Worm (Caenorhabditis elegans) whole organism, midembryonic: ENCODE data around the gene ztf-17.

Experiments
- T22C8.4 ChIP-seq: fragments of 200-800 bp; sonication (Bioruptor generic); IDR thresholded peaks from 2 replicates; pipeline ENCODE4 v1.3.6; 2022; ENCODE audit warnings: missing genetic modification characterization, missing compliant biosample characterization
- cog-1 ChIP-seq: sonication (generic microtip); optimal IDR thresholded peaks from 2 replicates; lab custom pipeline; 2016; ENCODE audit warnings: missing genetic modification characterization, missing compliant biosample characterization
- flt-1 ChIP-seq: fragments of 200-800 bp; sonication (Bioruptor generic); IDR thresholded peaks from 2 replicates; pipeline ENCODE4 v1.3.6; 2022; ENCODE audit warnings: missing genetic modification characterization, missing compliant biosample characterization
- klf-2 ChIP-seq: fragments of 200-800 bp; sonication (Bioruptor generic); conservative IDR thresholded peaks from 2 replicates; pipeline ENCODE4 v1.3.6; 2022; ENCODE audit warnings: missing genetic modification reagents, missing genetic modification characterization, missing compliant biosample characterization
- med-1 ChIP-seq: sonication (generic microtip); optimal IDR thresholded peaks from 2 replicates; lab custom pipeline; 2017; ENCODE audit warnings: missing genetic modification characterization, mild to moderate bottlenecking, missing compliant biosample characterization, antibody characterized with exemption, missing genetic modification reagents; ENCODE audit not compliant: insufficient read depth
- ref-1 ChIP-seq: fragments of 200-800 bp; sonication (Bioruptor generic); conservative IDR thresholded peaks from 2 replicates; pipeline ENCODE4 v1.3.6; 2022; ENCODE audit warnings: missing genetic modification reagents, missing genetic modification characterization, missing compliant biosample characterization
- tab-1 ChIP-seq: fragments of 200-800 bp; sonication (Bioruptor generic); IDR thresholded peaks from 2 replicates; pipeline ENCODE4 v1.3.6; 2022; ENCODE audit warnings: missing genetic modification characterization, missing compliant biosample characterization
- ztf-23 ChIP-seq: fragments of 200-800 bp; sonication (Bioruptor generic); IDR thresholded peaks from 2 replicates; pipeline ENCODE4 v1.3.6; 2022; ENCODE audit warnings: missing genetic modification reagents, missing genetic modification characterization, missing compliant biosample characterization
- ztf-29 ChIP-seq: fragments of 200-800 bp; sonication (Bioruptor generic); IDR thresholded peaks from 2 replicates; pipeline ENCODE4 v1.3.6; 2022; ENCODE audit warnings: missing genetic modification reagents, missing genetic modification characterization, missing compliant biosample characterization

ztf-17 gene

ce11 chrII:7855619-7856018, 14.3 kb downstream of the ztf-17 start, which contains the start of gene mdmh-35:
mdmh-35 (minus strand) TSS chrII:7855719.
- no peak for TF ChIP-seq flt-1 (GFP tag; lab: Robert Waterston, UW)
- no peak for TF ChIP-seq T22C8.4 (GFP tag; lab: Robert Waterston, UW)
- no peak for TF ChIP-seq cog-1
- TF ChIP-seq ztf-23 (GFP tag; lab: Robert Waterston, UW), result no peak
- no peak for TF ChIP-seq med-1 (GFP tag; lab: Kevin White, UChicago)

DNA sequence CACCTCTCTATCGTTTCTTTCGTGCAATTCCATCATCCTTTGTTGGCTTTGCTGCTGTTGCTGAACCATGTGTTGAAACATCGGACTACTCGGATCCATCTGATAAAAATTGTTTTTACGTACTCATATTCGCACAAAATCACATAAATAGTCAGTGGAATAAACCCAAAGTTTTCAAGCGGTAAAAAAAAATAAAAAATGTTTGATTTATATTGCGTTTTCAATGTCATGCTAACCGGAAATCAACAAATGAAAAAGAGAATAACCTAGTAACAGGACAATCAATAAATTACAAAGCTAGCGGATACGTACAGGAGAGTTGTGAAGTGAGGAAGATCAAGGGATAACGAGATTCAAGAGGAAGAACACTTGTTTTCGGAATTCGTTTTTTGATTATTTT, 15.0 kb downstream of the ztf-17 start, which contains the start of gene mdt-10:
Gene mdt-10, minus strand, starts transcription at position 101 of the 400 bp plus-strand sequence.
- TF ChIP-seq flt-1 (GFP tag; lab: Robert Waterston, UW), result no peak
- TF ChIP-seq med-1 (GFP tag; lab: Kevin White, UChicago), result no peak
- no peak for TF ChIP-seq T22C8.4 (GFP tag; lab: Robert Waterston, UW)
- TF ChIP-seq cog-1, result no peak
- TF ChIP-seq klf-2, result no peak
- TF ChIP-seq ztf-29 (GFP tag; lab: Robert Waterston, UW), result no peak
- TF ChIP-seq ztf-23 (GFP tag; lab: Robert Waterston, UW), result no peak
- no peak for TF ChIP-seq ref-1 (GFP tag; lab: Robert Waterston, UW)
- no peak for TF ChIP-seq tab-1 (GFP tag; lab: Robert Waterston, UW)

DNA sequence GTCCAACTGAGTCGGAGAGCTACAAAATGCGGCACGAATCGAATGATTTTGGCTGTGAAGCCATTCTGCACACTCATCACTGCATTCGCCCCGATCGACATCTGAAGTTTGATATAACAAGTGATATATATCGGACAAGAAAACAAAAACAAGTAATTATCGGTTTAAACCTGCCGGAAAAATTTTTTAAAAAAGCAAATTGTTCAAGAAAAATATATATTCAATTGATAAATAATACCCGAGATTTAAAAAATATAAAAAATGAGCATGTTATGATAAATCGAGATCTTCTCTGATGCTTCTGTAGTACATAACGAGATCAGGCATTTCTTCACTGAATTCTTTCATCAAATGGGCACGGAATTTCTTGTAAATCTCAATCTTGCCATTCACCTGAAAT, 16.3 kb downstream of the ztf-17 start, which contains the start of gene T09A5.5:
Gene T09A5.5, minus strand, starts transcription at position 101 of the 400 bp plus-strand sequence.
- TF ChIP-seq klf-2, result no peak
- no peak for TF ChIP-seq tab-1 (GFP tag; lab: Robert Waterston, UW)
- TF ChIP-seq ztf-29 (GFP tag; lab: Robert Waterston, UW), result no peak
- no peak for TF ChIP-seq ref-1 (GFP tag; lab: Robert Waterston, UW)
- TF ChIP-seq med-1 (GFP tag; lab: Kevin White, UChicago), result no peak
- TF ChIP-seq flt-1 (GFP tag; lab: Robert Waterston, UW), result no peak
- no peak for TF ChIP-seq ztf-23 (GFP tag; lab: Robert Waterston, UW)
- TF ChIP-seq cog-1, result no peak
- no peak for TF ChIP-seq T22C8.4 (GFP tag; lab: Robert Waterston, UW)

- TF ChIP-seq med-1 (GFP tag; lab: Kevin White, UChicago), result no peak
- TF ChIP-seq flt-1 (GFP tag; lab: Robert Waterston, UW), result no peak
- no peak for TF ChIP-seq cog-1
- TF ChIP-seq klf-2, result no peak
- TF ChIP-seq ref-1 (GFP tag; lab: Robert Waterston, UW), result no peak
- TF ChIP-seq ztf-23 (GFP tag; lab: Robert Waterston, UW), result no peak
- no peak for TF ChIP-seq ztf-29 (GFP tag; lab: Robert Waterston, UW)
- TF ChIP-seq T22C8.4 (GFP tag; lab: Robert Waterston, UW), result no peak
- no peak for TF ChIP-seq tab-1 (GFP tag; lab: Robert Waterston, UW)
Observed at ce11 chrII:7851480-7851879, 18.5 kb downstream of the ztf-17 start.

- no peak for TF ChIP-seq T22C8.4 (GFP tag; lab: Robert Waterston, UW)
- TF ChIP-seq ref-1 (GFP tag; lab: Robert Waterston, UW), result no peak
- no peak for TF ChIP-seq ztf-23 (GFP tag; lab: Robert Waterston, UW)
- TF ChIP-seq ztf-29 (GFP tag; lab: Robert Waterston, UW), result no peak
- TF ChIP-seq flt-1 (GFP tag; lab: Robert Waterston, UW), result no peak
- no peak for TF ChIP-seq tab-1 (GFP tag; lab: Robert Waterston, UW)
- no peak for TF ChIP-seq klf-2
- no peak for TF ChIP-seq cog-1
- no peak for TF ChIP-seq med-1 (GFP tag; lab: Kevin White, UChicago)
Observed at ce11 chrII:7850575-7850974, 19.4 kb downstream of the ztf-17 start.

DNA sequence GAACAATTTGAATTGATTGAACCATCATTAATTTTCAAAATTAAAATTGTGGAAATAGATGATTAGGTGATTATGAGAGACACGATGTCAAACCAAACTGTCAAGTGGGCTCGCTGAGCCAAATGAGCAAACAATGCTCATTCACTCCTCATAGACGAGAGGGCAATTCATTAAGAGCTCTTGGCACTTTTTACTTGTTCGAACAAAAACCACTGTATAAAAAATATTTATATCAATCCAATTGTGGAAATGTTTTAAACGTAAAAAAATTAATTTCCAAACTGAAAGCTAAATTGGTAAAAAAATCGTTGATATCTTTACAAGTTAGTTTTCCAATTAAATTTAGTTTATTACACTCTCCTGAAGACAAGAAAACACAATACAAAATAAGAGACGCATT, 20.3 kb downstream of the ztf-17 start, which contains the start of gene acr-7:
Gene acr-7, minus strand, starts transcription at position 101 of the 400 bp plus-strand sequence.
- no peak for TF ChIP-seq flt-1 (GFP tag; lab: Robert Waterston, UW)
- no peak for TF ChIP-seq ztf-23 (GFP tag; lab: Robert Waterston, UW)
- no peak for TF ChIP-seq klf-2
- TF ChIP-seq ztf-29 (GFP tag; lab: Robert Waterston, UW), result no peak
- no peak for TF ChIP-seq cog-1
- TF ChIP-seq ref-1 (GFP tag; lab: Robert Waterston, UW), result no peak
- no peak for TF ChIP-seq T22C8.4 (GFP tag; lab: Robert Waterston, UW)
- TF ChIP-seq tab-1 (GFP tag; lab: Robert Waterston, UW), result no peak
- no peak for TF ChIP-seq med-1 (GFP tag; lab: Kevin White, UChicago)

DNA sequence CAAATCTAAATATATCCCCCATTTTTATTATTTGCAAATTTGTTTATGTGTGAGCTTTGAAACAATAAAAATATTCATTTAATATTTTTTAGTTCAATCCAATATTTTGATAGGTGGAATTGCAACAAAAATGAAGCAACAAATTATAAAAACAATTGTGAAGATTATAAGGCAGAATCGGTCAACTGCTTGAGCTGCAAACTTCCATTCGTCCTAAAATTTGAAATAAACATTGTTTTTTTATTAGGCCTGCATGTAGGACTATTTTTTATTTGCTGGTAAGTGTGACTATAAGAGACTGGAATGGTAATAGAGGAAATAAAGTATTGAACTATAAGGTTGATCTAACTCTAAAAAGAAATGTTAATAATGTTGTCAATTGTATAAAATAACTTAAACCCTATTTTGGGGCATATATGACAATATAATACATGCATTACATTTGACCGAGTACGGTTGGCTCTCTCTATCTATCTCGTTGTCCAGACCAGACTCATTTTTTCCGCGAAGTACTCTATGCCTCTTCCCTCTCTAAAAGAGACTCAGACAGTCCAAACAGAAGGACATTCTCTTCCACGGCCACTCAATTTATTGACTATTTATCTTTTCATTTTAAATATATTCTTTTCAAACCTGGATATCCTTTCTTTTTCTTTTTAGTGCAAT, 24.3 kb downstream of the ztf-17 start, which contains the start of gene T09A5.4:
Gene T09A5.4, plus strand, starts transcription at position 616 of the 666 bp plus-strand sequence.
- TF ChIP-seq flt-1 (GFP tag; lab: Robert Waterston, UW) (no peak), ztf-23 (GFP tag; lab: Robert Waterston, UW) (no peak), ztf-29 (GFP tag; lab: Robert Waterston, UW) (no peak), med-1 (GFP tag; lab: Kevin White, UChicago) (no peak), cog-1 (no peak), ref-1 (GFP tag; lab: Robert Waterston, UW) (no peak), klf-2 (no peak), T22C8.4 (GFP tag; lab: Robert Waterston, UW) (no peak), tab-1 (GFP tag; lab: Robert Waterston, UW) (no peak)

ce11 chrII:7842053-7842452, 27.9 kb downstream of the ztf-17 start, which contains the start of gene klp-3:
klp-3 (plus strand) TSS chrII:7842353.
- TF ChIP-seq ref-1 (GFP tag; lab: Robert Waterston, UW) (no peak), ztf-29 (GFP tag; lab: Robert Waterston, UW) (no peak), klf-2 (no peak), tab-1 (GFP tag; lab: Robert Waterston, UW) (no peak), T22C8.4 (GFP tag; lab: Robert Waterston, UW) (no peak), cog-1 (no peak), med-1 (GFP tag; lab: Kevin White, UChicago) (no peak), ztf-23 (GFP tag; lab: Robert Waterston, UW) (no peak), flt-1 (GFP tag; lab: Robert Waterston, UW) (no peak)

DNA sequence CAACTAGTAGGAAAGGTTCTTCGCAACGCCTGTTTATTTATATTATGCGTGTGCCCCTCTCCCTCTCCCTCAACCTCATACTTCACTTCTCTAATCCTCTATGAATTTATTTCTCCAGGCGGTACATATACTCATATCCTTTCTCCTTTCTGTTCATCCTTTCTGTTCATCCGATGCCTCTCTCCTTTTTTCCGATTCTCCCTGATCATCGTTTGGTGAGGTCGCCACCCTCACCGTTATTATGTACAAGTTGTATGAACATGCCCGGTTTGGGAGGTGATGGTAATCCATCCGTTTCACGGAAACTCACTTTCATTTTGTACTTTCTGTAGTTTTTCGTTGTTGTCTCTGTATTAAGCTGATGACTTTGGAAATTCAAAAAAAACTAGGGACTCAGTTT, 30.3 kb downstream of the ztf-17 start:
- TF ChIP-seq cog-1 (no peak), klf-2 (no peak), tab-1 (GFP tag; lab: Robert Waterston, UW) (no peak), ref-1 (GFP tag; lab: Robert Waterston, UW) (no peak), T22C8.4 (GFP tag; lab: Robert Waterston, UW) (no peak), ztf-29 (GFP tag; lab: Robert Waterston, UW) (no peak), ztf-23 (GFP tag; lab: Robert Waterston, UW) (no peak)
